Fruit fly (Drosophila melanogaster): Measurements from ENCODE around the gene Appl.

DNA sequence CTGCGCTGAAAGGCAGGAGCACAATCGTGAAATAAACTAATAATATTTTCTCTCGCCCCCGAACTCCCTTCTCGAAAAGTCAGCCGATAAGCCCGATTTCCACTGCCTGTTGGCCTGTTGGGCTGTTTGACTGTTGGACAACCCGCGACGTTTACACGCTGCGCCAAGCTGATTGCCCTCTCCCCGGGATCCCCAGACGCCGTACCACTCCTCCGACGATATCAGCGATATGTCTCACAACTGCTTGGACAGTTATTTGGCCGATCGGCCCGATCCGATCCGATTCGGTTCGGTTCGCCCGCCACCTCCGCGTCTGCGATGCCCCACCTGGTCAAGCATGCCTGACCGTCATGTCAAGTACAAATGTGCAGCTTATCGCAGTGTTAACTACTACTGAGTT is 69.4 kb downstream of the Appl start:
- TF ChIP-seq h (optimal IDR thresholded peaks at IDR 0.05), result no peak
- no peak for TF ChIP-seq Myc (optimal IDR thresholded peaks at IDR 0.05)
